Fruit fly (Drosophila melanogaster): ENCODE data around the gene HP4.

The HP4 gene

dm6 chr3L:7943046-7943445 is 32.9 kb downstream of the HP4 start (continued):
- TF ChIP-seq pfk (GFP tag; optimal IDR thresholded peaks at IDR 0.05), result no peak
- TF ChIP-seq croc (GFP tag; conservative IDR thresholded peaks at IDR 0.05), result no peak
- no peak for TF ChIP-seq bigmax (GFP tag; optimal IDR thresholded peaks at IDR 0.05)
- no peak for TF ChIP-seq CG8765 (GFP tag; IDR thresholded peaks at IDR 0.05)
- no peak for TF ChIP-seq Dip2 (GFP tag; IDR thresholded peaks at IDR 0.05)

- no peak for TF ChIP-seq Usf (GFP tag; optimal IDR thresholded peaks at IDR 0.05)
- TF ChIP-seq odd (GFP tag; optimal IDR thresholded peaks at IDR 0.05), result no peak
- no peak for TF ChIP-seq CG43689 (GFP tag; IDR thresholded peaks at IDR 0.05)
- peak in 1 of 2 experiments; percentile 40 for TF ChIP-seq Pdp1 (GFP tag; optimal IDR thresholded peaks at IDR 0.05)
- no peak for TF ChIP-seq NK7.1 (GFP tag; optimal IDR thresholded peaks at IDR 0.05)
- TF ChIP-seq inv (GFP tag; IDR thresholded peaks at IDR 0.05; ENCODE audit: partially characterized antibody), result no peak
- no peak for TF ChIP-seq tio (GFP tag; optimal IDR thresholded peaks at IDR 0.05)
- TF ChIP-seq H2.0 (GFP tag; IDR thresholded peaks at IDR 0.05), result no peak
- TF ChIP-seq CG5180 (GFP tag; optimal IDR thresholded peaks at IDR 0.05), result no peak
- TF ChIP-seq Xbp1 (GFP tag; optimal IDR thresholded peaks at IDR 0.05), result no peak
- peak; percentile 49 for TF ChIP-seq corto (GFP tag; optimal IDR thresholded peaks at IDR 0.05)
- TF ChIP-seq CG34376 (GFP tag; optimal IDR thresholded peaks at IDR 0.05), result peak; percentile 78
- no peak for TF ChIP-seq crp (GFP tag; optimal IDR thresholded peaks at IDR 0.05)
- peak; percentile 6 for TF ChIP-seq salm (tag; optimal IDR thresholded peaks at IDR 0.05)
- no peak for TF ChIP-seq CG8944 (GFP tag; optimal IDR thresholded peaks at IDR 0.05)
- TF ChIP-seq CG3847 (GFP tag; IDR thresholded peaks at IDR 0.05), result no peak
- 0 out of 4 replicates have a peak, but pooled peaks have one; percentile 20 for TF ChIP-seq chinmo (GFP tag; IDR thresholded peaks at IDR 0.05; ENCODE audit: partially characterized antibody)
- peak; percentile 7 for TF ChIP-seq sens (GFP tag)
- no peak for TF ChIP-seq CG16779 (GFP tag; IDR thresholded peaks at IDR 0.05)
- TF ChIP-seq grn (GFP tag; optimal IDR thresholded peaks at IDR 0.05), result peak; percentile 93
- no peak for TF ChIP-seq Gug (GFP tag; IDR thresholded peaks at IDR 0.05)
- peak; percentile 67 for TF ChIP-seq CG10543 (GFP tag; optimal IDR thresholded peaks at IDR 0.05)
- TF ChIP-seq tin (GFP tag; optimal IDR thresholded peaks at IDR 0.05), result no peak
- TF ChIP-seq CG15696 (tag; optimal IDR thresholded peaks at IDR 0.05), result no peak
- no peak for TF ChIP-seq twi (tag; optimal IDR thresholded peaks at IDR 0.05)
- TF ChIP-seq CG16813 (GFP tag; IDR thresholded peaks at IDR 0.05; ENCODE audit: partially characterized antibody), result no peak
- TF ChIP-seq Lim3 (GFP tag; IDR thresholded peaks at IDR 0.05), result peak; percentile 61; the same call in 1 of the 2 replicates
- no peak for TF ChIP-seq pita (GFP tag; optimal IDR thresholded peaks at IDR 0.05)
- no peak for TF ChIP-seq Sry-β (GFP tag; optimal IDR thresholded peaks at IDR 0.05)
- peak; percentile 41 for TF ChIP-seq CG18599 (GFP tag; optimal IDR thresholded peaks at IDR 0.05)
- no peak for TF ChIP-seq CG4820 (GFP tag; optimal IDR thresholded peaks at IDR 0.05)
- no peak for TF ChIP-seq Drgx (GFP tag; IDR thresholded peaks at IDR 0.05)
- TF ChIP-seq CG12104 (GFP tag; optimal IDR thresholded peaks at IDR 0.05), result no peak
- TF ChIP-seq Myb (GFP tag; optimal IDR thresholded peaks at IDR 0.05), result no peak
- no peak for TF ChIP-seq CG8765 (GFP tag; IDR thresholded peaks at IDR 0.05)
- TF ChIP-seq cg (GFP tag; optimal IDR thresholded peaks at IDR 0.05), result no peak
- no peak for TF ChIP-seq CG6765 (GFP tag; optimal IDR thresholded peaks at IDR 0.05)
- TF ChIP-seq CG10147 (GFP tag; optimal IDR thresholded peaks at IDR 0.05), result no peak
- no peak for TF ChIP-seq ase (GFP tag; IDR thresholded peaks at IDR 0.05)
- TF ChIP-seq Dref (GFP tag; IDR thresholded peaks at IDR 0.05), result no peak
- no peak for TF ChIP-seq unc-4 (GFP tag; IDR thresholded peaks at IDR 0.05; ENCODE audit: partially characterized antibody)
- no peak for TF ChIP-seq CG32532 (GFP tag; IDR thresholded peaks at IDR 0.05)
- TF ChIP-seq sd (tag; optimal IDR thresholded peaks at IDR 0.05), result peak; percentile 64
- no peak for TF ChIP-seq CG15073 (GFP tag; optimal IDR thresholded peaks at IDR 0.05)
- no peak for TF ChIP-seq Lpt (GFP tag; optimal IDR thresholded peaks at IDR 0.05)
Measured at dm6 chr3L:7942403-7942952, 33.5 kb downstream of the HP4 start.

Measured in whole organism, embryonic.